Fruit fly (Drosophila melanogaster) whole organism, adult: ENCODE results near the gene mtrm.

Experiments used
- CG33017 ChIP-seq: fragments of 200-800 bp; sonication (Bioruptor generic); optimal IDR thresholded peaks from 2 replicates; lab custom pipeline; 2018; ENCODE audit warnings: missing biosample characterization, mild to moderate bottlenecking, missing genetic modification characterization, moderate library complexity
- CG7045 ChIP-seq: fragments of 200-800 bp; sonication (Bioruptor generic); optimal IDR thresholded peaks from 2 replicates; lab custom pipeline; 2017; ENCODE audit warnings: missing biosample characterization, mild to moderate bottlenecking, missing genetic modification characterization
- CG7101 ChIP-seq: fragments of 200-800 bp; sonication (Bioruptor generic); optimal IDR thresholded peaks from 2 replicates; lab custom pipeline; 2018; ENCODE audit warnings: missing biosample characterization, mild to moderate bottlenecking, missing genetic modification characterization, moderate library complexity
- Hr96 ChIP-seq: fragments of 200-800 bp; sonication (Bioruptor generic); optimal IDR thresholded peaks from 2 replicates; lab custom pipeline; 2016; ENCODE audit warnings: missing biosample characterization, missing genetic modification characterization
- Mnt ChIP-seq: fragments of 200-800 bp; sonication (Bioruptor generic); optimal IDR thresholded peaks from 2 replicates; lab custom pipeline; 2016; ENCODE audit warnings: missing biosample characterization, mild to moderate bottlenecking, missing genetic modification characterization
- bab1 ChIP-seq: fragments of 200-800 bp; sonication (Bioruptor generic); optimal IDR thresholded peaks from 3 replicates; lab custom pipeline; 2019; ENCODE audit warnings: missing biosample characterization, mild to moderate bottlenecking, missing genetic modification characterization, moderate library complexity

DNA sequence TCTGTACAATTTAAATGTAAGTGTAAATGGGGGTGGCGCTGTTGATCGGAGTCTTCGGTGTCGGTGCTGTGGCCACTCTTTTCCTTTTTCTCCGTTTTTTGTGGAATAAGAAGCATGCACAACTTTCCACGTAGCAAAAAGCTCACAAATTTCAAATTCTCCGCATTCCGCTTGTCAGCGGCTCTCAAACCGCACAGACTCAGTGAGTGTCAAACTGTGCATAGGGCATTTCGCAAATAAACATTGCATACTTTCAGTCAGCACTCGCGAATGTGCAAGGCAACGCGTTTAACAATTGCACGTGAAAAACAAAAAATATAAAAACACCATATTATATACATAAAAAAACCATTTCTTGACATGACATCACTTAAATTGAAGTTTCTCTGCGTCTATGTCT lies 17.9 kb upstream of the mtrm start:
- no peak for TF ChIP-seq bab1
- no peak for TF ChIP-seq CG33017
- no peak for TF ChIP-seq CG7101 (tag; lab: Kevin White, UChicago)
- TF ChIP-seq CG7045 (GFP tag; lab: Kevin White, UChicago) = no peak
- no peak for TF ChIP-seq Hr96 (GFP tag; lab: Kevin White, UChicago)
- no peak for TF ChIP-seq Mnt (GFP tag; lab: Kevin White, UChicago)
